Fruit fly (Drosophila melanogaster) whole organism: ENCODE data around the gene CG7179.

Experiments used
- CG8478 ChIP-seq: fragments of >200 bp; optimal IDR thresholded peaks from 2 replicates; lab custom pipeline; 2018; ENCODE audit warnings: inconsistent platforms
- Dll ChIP-seq: fragments of >200 bp; optimal IDR thresholded peaks from 2 replicates; lab custom pipeline; 2017
- EcR ChIP-seq, 2 experiments: fragments of >200 bp; optimal IDR thresholded peaks; 2 replicates each; lab custom pipeline; 2017; ENCODE audit warnings: missing biosample characterization in 2 of 2, missing genetic modification characterization in 2 of 2, missing genetic modification reagents in 2 of 2
- psq ChIP-seq: fragments of >200 bp; optimal IDR thresholded peaks from 2 replicates; lab custom pipeline; 2017
- usp ChIP-seq: fragments of >200 bp; optimal IDR thresholded peaks from 2 replicates; lab custom pipeline; 2017; ENCODE audit warnings: missing biosample characterization, missing genetic modification characterization, mixed read lengths

dm6 chr2L:7753874-7754273, 24.0 kb downstream of the CG7179 start, which contains the start of gene CG46025:
- TF ChIP-seq psq (no peak), CG8478 (lab: Kevin White, UChicago) (no peak), EcR (GFP tag; optimal IDR thresholded peaks at IDR 0.05; lab: Kevin White, UChicago) (no peak), usp (no peak), Dll (lab: Kevin White, UChicago) (no peak)
